Worm (Caenorhabditis elegans): ENCODE data around the gene sec-3.

sec-3 gene

DNA sequence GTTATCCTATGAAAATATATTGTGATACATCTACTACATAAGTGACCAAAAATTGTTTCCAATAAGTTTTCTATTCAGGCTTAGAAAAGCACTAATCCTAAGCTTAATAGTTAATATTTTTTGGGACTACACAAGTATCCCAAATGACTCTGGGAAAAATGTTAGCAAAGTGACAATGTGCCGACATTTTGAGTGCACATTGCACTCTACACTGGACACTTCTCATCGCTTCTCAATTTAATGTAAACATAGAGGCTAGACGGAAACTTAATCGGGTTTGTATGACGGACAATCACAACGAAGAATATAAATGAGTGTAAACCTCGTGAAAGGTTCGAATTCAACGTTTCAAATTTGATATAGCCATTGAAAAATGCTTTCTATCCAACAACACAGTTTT is 12.0 kb upstream of the sec-3 start (continued):
- TF ChIP-seq ztf-11 (tag; optimal IDR thresholded peaks at IDR 0.05) (no peak), ztf-4 (tag; optimal IDR thresholded peaks at IDR 0.05) (peak; percentile 78), lin-35 (GFP tag; optimal IDR thresholded peaks at IDR 0.05) (peak in 1 of 2 experiments; percentile 33), tbx-2 (tag; optimal IDR thresholded peaks at IDR 0.05) (peak; percentile 32), C34B4.2 (tag; optimal IDR thresholded peaks at IDR 0.05) (no peak), lin-13 (GFP tag; optimal IDR thresholded peaks at IDR 0.05) (peak; percentile 52), hlh-4 (tag; optimal IDR thresholded peaks at IDR 0.05) (no peak), unc-98 (GFP tag; IDR thresholded peaks at IDR 0.05) (no peak), nhr-90 (tag; optimal IDR thresholded peaks at IDR 0.05; ENCODE audit: poor library complexity) (peak; percentile 73), F16B12.6 (tag; optimal IDR thresholded peaks at IDR 0.05) (no peak), nhr-77 (tag; optimal IDR thresholded peaks at IDR 0.05) (no peak), unc-30 (tag; optimal IDR thresholded peaks at IDR 0.05) (no peak), efl-1 (optimal IDR thresholded peaks at IDR 0.05) (peak in 1 of 2 experiments; percentile 51), efl-1 (GFP tag; optimal IDR thresholded peaks at IDR 0.05 in 1 of 2) (no peak), ceh-82 (tag; optimal IDR thresholded peaks at IDR 0.05) (no peak), isw-1 (GFP tag; IDR thresholded peaks at IDR 0.05) (no peak), lin-39 (tag; optimal IDR thresholded peaks at IDR 0.05) (no peak), swsn-7 (tag; optimal IDR thresholded peaks at IDR 0.05) (peak; percentile 1), ama-1 (optimal IDR thresholded peaks at IDR 0.05) (peak; percentile 90), ceh-90 (tag; optimal IDR thresholded peaks at IDR 0.05) (no peak), sup-37 (GFP tag; optimal IDR thresholded peaks at IDR 0.05) (no peak), egl-13 (tag; optimal IDR thresholded peaks at IDR 0.05) (no peak), nhr-11 (tag; optimal IDR thresholded peaks at IDR 0.05) (no peak), jun-1 (tag; optimal IDR thresholded peaks at IDR 0.05) (no peak), lsy-2 (tag; optimal IDR thresholded peaks at IDR 0.05) (peak; percentile 5 to 7), mdl-1 (tag; optimal IDR thresholded peaks at IDR 0.05) (no peak), egl-27 (tag; optimal IDR thresholded peaks at IDR 0.05) (no peak), blmp-1 (tag; optimal IDR thresholded peaks at IDR 0.05) (no peak), zip-4 (GFP tag; optimal IDR thresholded peaks at IDR 0.05) (no peak), fos-1 (tag; optimal IDR thresholded peaks at IDR 0.05) (peak; percentile 38), irx-1 (tag; optimal IDR thresholded peaks at IDR 0.05) (no peak), vab-15 (tag; optimal IDR thresholded peaks at IDR 0.05) (no peak), aha-1 (tag; optimal IDR thresholded peaks at IDR 0.05) (no peak), ets-5 (GFP tag; IDR thresholded peaks at IDR 0.05) (no peak), pqm-1 (tag; optimal IDR thresholded peaks at IDR 0.05) (no peak)

DNA sequence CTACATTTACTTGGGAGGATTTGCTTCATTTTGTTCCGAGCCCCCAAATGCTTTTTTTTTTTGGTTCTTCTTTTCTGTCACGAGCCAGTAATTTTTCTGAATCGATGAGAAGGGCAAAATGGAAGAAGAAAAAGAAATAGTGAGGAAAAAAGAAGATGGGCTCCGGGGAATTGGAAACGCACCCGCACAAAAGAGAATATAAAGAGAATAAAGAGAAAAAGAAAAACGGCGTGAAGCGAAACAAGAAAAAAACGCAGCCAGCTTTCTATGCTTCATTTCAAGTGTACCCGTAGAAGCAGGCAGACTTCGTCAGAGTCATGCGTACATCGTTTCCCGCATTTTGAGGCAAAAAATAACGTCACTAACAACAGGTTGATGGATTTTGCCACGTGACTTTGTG is 11.4 kb upstream of the sec-3 start:
- peak; percentile 13; the same call in 1 of the 2 replicates for TF ChIP-seq isw-1 (GFP tag; IDR thresholded peaks at IDR 0.05)
- TF ChIP-seq unc-86 (tag; optimal IDR thresholded peaks at IDR 0.05): peak; percentile 44
- no peak for TF ChIP-seq fkh-4 (tag; optimal IDR thresholded peaks at IDR 0.05; ENCODE audit: borderline replicate concordance)
- peak in 1 of 3 experiments; percentile 24 for TF ChIP-seq ceh-82 (tag; optimal IDR thresholded peaks at IDR 0.05)
- peak in 1 of 2 experiments; percentile 42 for TF ChIP-seq lin-35 (GFP tag; optimal IDR thresholded peaks at IDR 0.05)
- peak in 1 of 2 experiments; percentile 50 for TF ChIP-seq mdl-1 (tag; optimal IDR thresholded peaks at IDR 0.05)
- TF ChIP-seq fkh-10 (GFP tag; optimal IDR thresholded peaks at IDR 0.05): peak; percentile 6
- no peak for TF ChIP-seq pqm-1 (tag; optimal IDR thresholded peaks at IDR 0.05)
- no peak for TF ChIP-seq ceh-63 (GFP tag; optimal IDR thresholded peaks at IDR 0.05)
- peak; percentile 69 for TF ChIP-seq nhr-85 (tag)
- TF ChIP-seq unc-30 (tag; optimal IDR thresholded peaks at IDR 0.05): no peak
- no peak for TF ChIP-seq ets-5 (GFP tag; IDR thresholded peaks at IDR 0.05)
- no peak for TF ChIP-seq tlp-1 (tag; optimal IDR thresholded peaks at IDR 0.05)
- TF ChIP-seq xbp-1 (tag; optimal IDR thresholded peaks at IDR 0.05): peak; percentile 10
- no peak for TF ChIP-seq hpl-2 (GFP tag; optimal IDR thresholded peaks at IDR 0.05)
- TF ChIP-seq lin-13 (GFP tag; optimal IDR thresholded peaks at IDR 0.05): no peak
- no peak for TF ChIP-seq sptf-1 (tag; optimal IDR thresholded peaks at IDR 0.05)
- no peak for TF ChIP-seq unc-98 (GFP tag; IDR thresholded peaks at IDR 0.05)
- peak; percentile 54 for TF ChIP-seq nhr-71 (tag; optimal IDR thresholded peaks at IDR 0.05)
- TF ChIP-seq lsy-2 (tag; optimal IDR thresholded peaks at IDR 0.05): peak; percentile 1 to 21
- TF ChIP-seq nhr-20 (tag; optimal IDR thresholded peaks at IDR 0.05): peak; percentile 11
- TF ChIP-seq nhr-47 (tag; optimal IDR thresholded peaks at IDR 0.05): peak; percentile 48
- TF ChIP-seq fkh-8 (tag; optimal IDR thresholded peaks at IDR 0.05): peak; percentile 70
- TF ChIP-seq grh-1 (GFP tag; IDR thresholded peaks at IDR 0.05): no peak
- TF ChIP-seq snu-23 (GFP tag; optimal IDR thresholded peaks at IDR 0.05): peak; percentile 40
- no peak for TF ChIP-seq sup-37 (GFP tag; optimal IDR thresholded peaks at IDR 0.05)
- TF ChIP-seq mab-9 (GFP tag; IDR thresholded peaks at IDR 0.05): peak; percentile 35; the same call in 1 of the 2 replicates
- TF ChIP-seq unc-62 (GFP tag; optimal IDR thresholded peaks at IDR 0.05): no peak
- TF ChIP-seq tbx-2 (tag; optimal IDR thresholded peaks at IDR 0.05): peak; percentile 66
- no peak for TF ChIP-seq nhr-28 (tag; optimal IDR thresholded peaks at IDR 0.05)
